Worm (Caenorhabditis elegans): ENCODE data around the gene der-2.

DNA sequence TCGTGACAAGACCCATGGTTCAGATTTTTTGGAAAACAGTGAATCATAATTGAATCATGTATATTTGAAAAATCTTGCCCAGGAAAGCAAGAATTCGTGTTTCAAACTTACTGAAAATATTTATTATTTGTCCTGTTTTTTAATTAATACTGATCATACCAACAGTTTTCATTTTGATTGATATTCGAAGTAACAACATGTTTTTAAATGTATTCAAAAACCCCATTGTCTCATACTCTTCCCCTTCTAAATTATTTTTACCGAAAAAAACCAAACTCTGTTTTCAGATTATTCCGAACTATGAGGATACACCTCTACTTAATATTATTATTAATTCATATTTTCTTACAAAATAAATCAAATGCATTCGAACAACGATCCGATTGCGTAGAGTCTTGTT is 6.7 kb downstream of the der-2 start, which contains the start of gene R151.1:
- no peak for TF ChIP-seq lin-40 (tag; optimal IDR thresholded peaks at IDR 0.05)
- TF ChIP-seq unc-62 (GFP tag; optimal IDR thresholded peaks at IDR 0.05) = no peak
- TF ChIP-seq D2030.7 (GFP tag; IDR thresholded peaks at IDR 0.05) = no peak
- no peak for TF ChIP-seq lsy-27 (tag; optimal IDR thresholded peaks at IDR 0.05; ENCODE audit: borderline replicate concordance, insufficient read depth)
- TF ChIP-seq nhr-90 (tag; optimal IDR thresholded peaks at IDR 0.05) = no peak
- TF ChIP-seq aptf-3 (GFP tag; IDR thresholded peaks at IDR 0.05) = no peak
- TF ChIP-seq ceh-40 (GFP tag; IDR thresholded peaks at IDR 0.05) = no peak
- no peak for TF ChIP-seq ets-4 (GFP tag; optimal IDR thresholded peaks at IDR 0.05)
